Fruit fly (Drosophila melanogaster): ENCODE results near the gene CG44194.

DNA sequence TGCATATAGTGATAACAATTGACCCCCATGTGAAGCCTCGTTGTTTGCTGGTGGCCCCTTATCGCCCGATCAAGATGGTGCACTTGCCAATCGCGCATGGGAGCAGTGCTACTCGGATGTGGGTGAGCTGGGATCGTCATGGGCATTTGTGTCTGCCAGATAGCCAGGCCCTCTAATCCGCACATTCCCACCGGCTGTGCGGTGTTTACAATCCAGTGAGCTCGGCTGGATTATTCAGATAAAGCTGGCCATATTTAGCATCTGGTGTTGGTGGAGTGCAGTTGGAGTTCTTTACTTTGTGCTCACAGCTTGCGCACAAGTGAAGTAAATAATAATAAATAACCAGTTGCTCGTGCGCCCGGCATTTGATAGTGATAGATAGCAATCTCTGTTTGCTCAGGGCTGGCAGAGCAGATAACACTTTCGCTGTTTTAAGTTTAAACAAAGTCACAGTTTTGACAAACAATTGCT lies 35.5 kb upstream of the CG44194 start:
- TF ChIP-seq Hr78 (GFP tag; optimal IDR thresholded peaks at IDR 0.05) (no peak), usp (GFP tag; optimal IDR thresholded peaks at IDR 0.05) (no peak), Mio (GFP tag; optimal IDR thresholded peaks at IDR 0.05) (no peak), h (GFP tag; optimal IDR thresholded peaks at IDR 0.05) (no peak), CG32264 (GFP tag; optimal IDR thresholded peaks at IDR 0.05) (no peak), dsf (GFP tag; optimal IDR thresholded peaks at IDR 0.05; ENCODE audit: borderline replicate concordance) (no peak), Abd-B (GFP tag; optimal IDR thresholded peaks at IDR 0.05) (no peak), psq (GFP tag; optimal IDR thresholded peaks at IDR 0.05) (no peak), Vsx2 (GFP tag; optimal IDR thresholded peaks at IDR 0.05; ENCODE audit: partially characterized antibody) (no peak), brk (GFP tag; optimal IDR thresholded peaks at IDR 0.05) (no peak), sage (GFP tag; optimal IDR thresholded peaks at IDR 0.05) (no peak), OdsH (GFP tag; optimal IDR thresholded peaks at IDR 0.05) (no peak), lola (GFP tag; optimal IDR thresholded peaks at IDR 0.05) (no peak)

All from whole organism, wandering third instar larva.